Fruit fly (Drosophila melanogaster): ENCODE data around the gene Diedel2.
A peak's percentile ranks its signal among the peaks of the same experiment; 100 is the strongest.

The Diedel2 gene

DNA sequence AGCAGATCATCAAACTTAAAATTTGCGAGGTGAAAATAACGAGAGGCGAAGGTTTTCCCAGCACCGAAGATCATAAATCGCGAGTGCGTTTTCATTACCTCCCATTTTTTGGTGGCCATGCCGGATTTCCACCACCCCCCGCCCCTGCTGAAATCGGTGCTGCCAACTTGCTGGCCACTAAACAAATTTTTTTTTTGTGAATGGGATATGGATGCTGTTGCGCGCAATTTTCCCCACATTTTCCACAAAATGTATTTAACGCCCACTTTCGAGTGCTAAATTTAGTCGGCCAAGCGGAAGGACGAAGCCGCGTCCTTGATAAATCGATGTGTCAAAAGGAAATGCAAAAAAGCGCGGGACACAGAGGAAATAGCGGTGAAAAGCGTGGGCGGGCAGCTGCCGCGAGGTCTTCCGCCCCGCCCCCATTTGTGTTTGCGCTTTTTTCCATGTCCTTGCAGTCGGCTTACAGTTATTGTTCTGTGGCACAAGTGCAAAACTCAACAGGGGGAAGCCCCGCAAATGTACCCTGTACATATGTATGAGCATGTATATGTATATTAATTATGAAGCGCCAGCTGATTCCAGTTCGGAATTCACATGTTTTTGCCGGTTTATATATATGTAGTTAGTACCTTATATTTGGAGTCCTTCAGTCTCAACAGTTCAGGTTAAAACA lies 16.0 kb upstream of the Diedel2 start:
- TF ChIP-seq Rel (GFP tag; optimal IDR thresholded peaks at IDR 0.05), result no peak
- TF ChIP-seq Rel (tag; optimal IDR thresholded peaks at IDR 0.05), result peak; percentile 91
- no peak for TF ChIP-seq Abd-B (GFP tag; optimal IDR thresholded peaks at IDR 0.05)

DNA sequence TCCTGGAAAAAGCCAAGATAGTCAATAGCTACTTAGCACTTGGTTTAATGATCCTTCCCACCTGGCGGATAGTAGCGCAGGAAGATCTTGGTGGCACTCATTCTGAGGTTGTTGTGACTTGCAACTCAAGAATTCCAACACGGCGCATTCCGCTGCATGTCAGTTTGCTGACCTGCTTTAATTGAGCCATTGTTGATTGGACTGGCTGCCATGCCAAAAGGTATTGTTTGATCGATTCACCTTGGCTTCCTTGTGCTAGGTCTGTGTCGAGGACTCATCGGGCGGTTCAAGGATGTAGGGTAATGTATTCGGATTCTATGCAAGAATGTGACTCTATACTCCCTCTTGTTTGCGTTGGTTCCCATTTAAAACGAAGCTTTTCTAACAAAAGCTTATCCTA lies 7.5 kb upstream of the Diedel2 start, which contains the start of gene CG7568:
Gene CG7568 (minus strand): TSS at position 101 of the 400 bp plus-strand sequence.
- TF ChIP-seq CG9705 (GFP tag; optimal IDR thresholded peaks at IDR 0.05), result no peak
- no peak for TF ChIP-seq fru (GFP tag; optimal IDR thresholded peaks at IDR 0.05)
- no peak for TF ChIP-seq Dfd (GFP tag; optimal IDR thresholded peaks at IDR 0.05)
- no peak for TF ChIP-seq rgr (GFP tag; optimal IDR thresholded peaks at IDR 0.05)
- no peak for TF ChIP-seq jim (GFP tag; optimal IDR thresholded peaks at IDR 0.05)
- TF ChIP-seq Sp1 (GFP tag; optimal IDR thresholded peaks at IDR 0.05), result no peak
- TF ChIP-seq Hr83 (GFP tag; optimal IDR thresholded peaks at IDR 0.05; ENCODE audit: poor library complexity, severe bottlenecking), result no peak
- TF ChIP-seq usp (GFP tag; optimal IDR thresholded peaks at IDR 0.05), result no peak
- TF ChIP-seq sv (GFP tag; optimal IDR thresholded peaks at IDR 0.05), result no peak
- TF ChIP-seq br (GFP tag; optimal IDR thresholded peaks at IDR 0.05), result no peak
- no peak for TF ChIP-seq Hr78 (GFP tag; optimal IDR thresholded peaks at IDR 0.05)
- no peak for TF ChIP-seq N (GFP tag; optimal IDR thresholded peaks at IDR 0.05)
- no peak for TF ChIP-seq brk (GFP tag; optimal IDR thresholded peaks at IDR 0.05)
- TF ChIP-seq HLH106 (tag; optimal IDR thresholded peaks at IDR 0.05), result no peak
- TF ChIP-seq tai (GFP tag; optimal IDR thresholded peaks at IDR 0.05), result no peak
- no peak for TF ChIP-seq woc (GFP tag; optimal IDR thresholded peaks at IDR 0.05)

DNA sequence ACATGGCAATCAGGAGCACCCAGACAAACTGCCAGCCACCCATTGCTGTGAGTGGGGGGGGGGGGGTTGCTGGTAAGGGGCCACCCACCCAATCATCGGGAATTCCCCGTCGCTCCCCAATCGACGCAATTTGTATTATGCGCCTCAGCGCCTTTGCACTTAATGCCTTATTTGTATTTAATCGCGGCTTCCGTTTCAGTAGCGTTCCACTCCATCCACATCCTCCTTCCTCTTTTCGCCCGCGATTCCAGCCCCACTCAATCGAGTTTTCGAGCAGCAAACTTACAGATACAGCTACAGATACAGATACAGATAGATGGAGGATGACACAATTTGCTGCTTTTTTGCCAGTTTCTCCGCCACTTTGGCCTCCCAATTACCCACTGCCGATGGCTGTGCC lies 2.7 kb downstream of the Diedel2 start:
- no peak for TF ChIP-seq dmrt93B (GFP tag; optimal IDR thresholded peaks at IDR 0.05)
- TF ChIP-seq N (GFP tag; optimal IDR thresholded peaks at IDR 0.05), result no peak
- no peak for TF ChIP-seq OdsH (GFP tag; optimal IDR thresholded peaks at IDR 0.05)
- TF ChIP-seq jim (GFP tag; optimal IDR thresholded peaks at IDR 0.05), result no peak
- TF ChIP-seq woc (GFP tag; optimal IDR thresholded peaks at IDR 0.05), result no peak
- no peak for TF ChIP-seq fru (GFP tag; optimal IDR thresholded peaks at IDR 0.05)
- no peak for TF ChIP-seq tai (GFP tag; optimal IDR thresholded peaks at IDR 0.05)
- no peak for TF ChIP-seq CG32264 (GFP tag; optimal IDR thresholded peaks at IDR 0.05)
- no peak for TF ChIP-seq h (GFP tag; optimal IDR thresholded peaks at IDR 0.05)
- TF ChIP-seq Myc (optimal IDR thresholded peaks at IDR 0.05), result no peak

DNA sequence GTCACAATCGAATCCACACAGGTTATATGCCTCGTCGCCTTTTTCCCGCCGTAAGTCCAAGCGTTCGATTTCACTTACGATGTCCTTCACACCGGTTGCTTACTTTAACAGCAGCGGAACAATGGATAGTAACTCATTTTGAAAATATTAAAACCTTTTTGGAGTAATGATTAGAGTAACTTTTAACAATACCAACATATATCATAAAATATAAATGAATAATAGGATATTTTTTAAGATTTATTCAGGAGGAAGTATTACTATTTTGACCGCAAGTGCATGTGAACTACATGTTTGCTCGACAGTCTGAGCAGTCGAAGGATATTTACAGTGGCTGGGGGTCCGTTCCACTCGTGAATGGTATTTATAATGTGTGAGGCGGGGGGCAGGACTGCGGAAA lies 8.9 kb downstream of the Diedel2 start:
- peak; percentile 15 for TF ChIP-seq Sp1 (GFP tag; optimal IDR thresholded peaks at IDR 0.05)
- no peak for TF ChIP-seq Rel (GFP tag; optimal IDR thresholded peaks at IDR 0.05)
- TF ChIP-seq Rel (tag; optimal IDR thresholded peaks at IDR 0.05), result no peak
- no peak for TF ChIP-seq sage (GFP tag; optimal IDR thresholded peaks at IDR 0.05)
- TF ChIP-seq Dif (GFP tag; optimal IDR thresholded peaks at IDR 0.05; ENCODE audit: partially characterized antibody), result no peak
- no peak for TF ChIP-seq dl (GFP tag; optimal IDR thresholded peaks at IDR 0.05; ENCODE audit: insufficient read depth in 1 of 2, partially characterized antibody in 2 of 2)
- TF ChIP-seq brk (GFP tag; optimal IDR thresholded peaks at IDR 0.05), result no peak
- no peak for TF ChIP-seq tai (GFP tag; optimal IDR thresholded peaks at IDR 0.05)
- peak; percentile 43 for TF ChIP-seq h (GFP tag; optimal IDR thresholded peaks at IDR 0.05)
- TF ChIP-seq rgr (GFP tag; optimal IDR thresholded peaks at IDR 0.05), result peak; percentile 30
- no peak for TF ChIP-seq lola (GFP tag; optimal IDR thresholded peaks at IDR 0.05)
- no peak for TF ChIP-seq br (GFP tag; optimal IDR thresholded peaks at IDR 0.05)
- no peak for TF ChIP-seq jim (GFP tag; optimal IDR thresholded peaks at IDR 0.05)
- no peak for TF ChIP-seq CG32264 (GFP tag; optimal IDR thresholded peaks at IDR 0.05)
- no peak for TF ChIP-seq ey (GFP tag; optimal IDR thresholded peaks at IDR 0.05)
- no peak for TF ChIP-seq woc (GFP tag; optimal IDR thresholded peaks at IDR 0.05)
- no peak for TF ChIP-seq dmrt93B (GFP tag; optimal IDR thresholded peaks at IDR 0.05)
- no peak for TF ChIP-seq Jra (GFP tag; optimal IDR thresholded peaks at IDR 0.05)
- TF ChIP-seq OdsH (GFP tag; optimal IDR thresholded peaks at IDR 0.05), result peak; percentile 33
- no peak for TF ChIP-seq Dfd (GFP tag; optimal IDR thresholded peaks at IDR 0.05)
- TF ChIP-seq fru (GFP tag; optimal IDR thresholded peaks at IDR 0.05), result peak; percentile 4
- no peak for TF ChIP-seq Abd-B (GFP tag; optimal IDR thresholded peaks at IDR 0.05)
- no peak for TF ChIP-seq Hr83 (GFP tag; optimal IDR thresholded peaks at IDR 0.05; ENCODE audit: poor library complexity, severe bottlenecking)
- TF ChIP-seq pan (optimal IDR thresholded peaks at IDR 0.05), result no peak
- no peak for TF ChIP-seq dsf (GFP tag; optimal IDR thresholded peaks at IDR 0.05; ENCODE audit: borderline replicate concordance)
- TF ChIP-seq Vsx2 (GFP tag; optimal IDR thresholded peaks at IDR 0.05; ENCODE audit: partially characterized antibody), result no peak
- no peak for TF ChIP-seq sv (GFP tag; optimal IDR thresholded peaks at IDR 0.05)
- TF ChIP-seq Hnf4 (GFP tag; optimal IDR thresholded peaks at IDR 0.05), result no peak
- peak in 1 of 2 experiments; percentile 3 for TF ChIP-seq foxo (GFP tag; optimal IDR thresholded peaks at IDR 0.05)
- peak; percentile 59 for TF ChIP-seq HLH106 (tag; optimal IDR thresholded peaks at IDR 0.05)

Measured in whole organism, wandering third instar larva.